Worm (Caenorhabditis elegans) whole organism, young adult: ENCODE data around the gene F26F4.9.

Experiments
- B0019.2 ChIP-seq: fragments of 200-800 bp; sonication (Bioruptor generic); conservative IDR thresholded peaks from 2 replicates; pipeline ENCODE4 v1.3.6; 2022; ENCODE audit warnings: missing genetic modification reagents, missing genetic modification characterization, missing compliant biosample characterization
- B0336.3 ChIP-seq: fragments of 200-800 bp; sonication (Bioruptor generic); IDR thresholded peaks from 2 replicates; pipeline ENCODE4 v1.3.6; 2022; ENCODE audit warnings: missing genetic modification characterization, missing compliant biosample characterization
- C17E4.6 ChIP-seq: fragments of 200-800 bp; sonication (Bioruptor generic); IDR thresholded peaks from 2 replicates; pipeline ENCODE4 v1.3.6; 2022; ENCODE audit warnings: missing genetic modification reagents, missing genetic modification characterization, missing compliant biosample characterization
- D2030.7 ChIP-seq: fragments of 200-800 bp; sonication (Bioruptor generic); IDR thresholded peaks from 2 replicates; pipeline ENCODE4 v1.3.6; 2022; ENCODE audit warnings: missing genetic modification reagents, missing genetic modification characterization, missing compliant biosample characterization
- F10E7.11 ChIP-seq: sonication (generic microtip); optimal IDR thresholded peaks from 2 replicates; lab custom pipeline; 2017; ENCODE audit warnings: mild to moderate bottlenecking, missing genetic modification characterization, moderate library complexity, missing compliant biosample characterization
- F33H1.4 ChIP-seq: fragments of 200-800 bp; sonication (Bioruptor generic); IDR thresholded peaks from 2 replicates; pipeline ENCODE4 v1.3.6; 2022; ENCODE audit warnings: missing genetic modification reagents, missing genetic modification characterization, missing compliant biosample characterization
- F49E8.2 ChIP-seq: sonication (generic microtip); optimal IDR thresholded peaks from 3 replicates; lab custom pipeline; 2017; ENCODE audit warnings: missing genetic modification characterization, mild to moderate bottlenecking, missing compliant biosample characterization, antibody characterized with exemption, moderate library complexity; ENCODE audit not compliant: insufficient read depth
- F55B11.4 ChIP-seq: sonication (generic microtip); optimal IDR thresholded peaks from 2 replicates; lab custom pipeline; 2016; ENCODE audit warnings: missing compliant biosample characterization, missing genetic modification characterization, borderline replicate concordance; ENCODE audit not compliant: insufficient read depth
- Y79H2A.3 ChIP-seq: fragments of 200-800 bp; sonication (Bioruptor generic); conservative IDR thresholded peaks from 2 replicates; pipeline ENCODE4 v1.3.6; 2022; ENCODE audit warnings: missing genetic modification reagents, missing genetic modification characterization, missing compliant biosample characterization
- akir-1 ChIP-seq: fragments of 200-800 bp; sonication (Bioruptor generic); optimal IDR thresholded peaks from 2 replicates; lab custom pipeline; 2018; ENCODE audit warnings: mild to moderate bottlenecking, missing genetic modification characterization, moderate library complexity, missing compliant biosample characterization
- athp-1 ChIP-seq: sonication (generic microtip); optimal IDR thresholded peaks from 2 replicates; lab custom pipeline; 2017; ENCODE audit warnings: mild to moderate bottlenecking, missing genetic modification characterization, missing compliant biosample characterization
- attf-5 ChIP-seq: fragments of 200-800 bp; sonication (Bioruptor generic); optimal IDR thresholded peaks from 2 replicates; lab custom pipeline; 2018; ENCODE audit warnings: mild to moderate bottlenecking, missing genetic modification characterization, missing compliant biosample characterization
- ceh-58 ChIP-seq: fragments of 200-800 bp; sonication (Bioruptor generic); IDR thresholded peaks from 2 replicates; pipeline ENCODE4 v1.3.6; 2022; ENCODE audit warnings: missing genetic modification characterization, missing compliant biosample characterization
- dox-1 ChIP-seq: fragments of 200-800 bp; sonication (Bioruptor generic); IDR thresholded peaks from 2 replicates; pipeline ENCODE4 v1.3.6; 2022; ENCODE audit warnings: missing genetic modification reagents, missing genetic modification characterization, missing compliant biosample characterization
- dpl-1 ChIP-seq: fragments of 150-350 bp; optimal IDR thresholded peaks from 2 replicates; lab custom pipeline; 2014; ENCODE audit warnings: missing biosample characterization, missing genetic modification reagents, missing genetic modification characterization
- efl-1 ChIP-seq: fragments of 150-350 bp; optimal IDR thresholded peaks from 2 replicates; lab custom pipeline; 2014; ENCODE audit warnings: missing biosample characterization, missing genetic modification reagents, missing genetic modification characterization
- egl-18 ChIP-seq: fragments of 200-800 bp; sonication (Bioruptor generic); IDR thresholded peaks from 2 replicates; pipeline ENCODE4 v1.3.6; 2022; ENCODE audit warnings: missing genetic modification reagents, missing genetic modification characterization, missing compliant biosample characterization
- fkh-3 ChIP-seq: sonication (generic microtip); optimal IDR thresholded peaks from 2 replicates; lab custom pipeline; 2016; ENCODE audit warnings: mild to moderate bottlenecking, missing genetic modification characterization, missing compliant biosample characterization
- him-1 ChIP-seq: sonication (generic microtip); optimal IDR thresholded peaks from 2 replicates; lab custom pipeline; 2016; ENCODE audit warnings: missing genotype, missing genetic modification reagents, missing genetic modification characterization, missing compliant biosample characterization
- hlh-12 ChIP-seq: sonication (generic microtip); optimal IDR thresholded peaks from 2 replicates; lab custom pipeline; 2016; ENCODE audit warnings: missing genetic modification characterization, missing compliant biosample characterization
- hsf-1 ChIP-seq: fragments of 200-800 bp; sonication (Bioruptor generic); IDR thresholded peaks from 2 replicates; pipeline ENCODE4 v1.3.6; 2022; ENCODE audit warnings: missing genetic modification reagents, missing genetic modification characterization, missing compliant biosample characterization
- lin-35 ChIP-seq, 3 experiments: fragments of 150-350 bp in 2 of 3; sonication (generic microtip) in 1 of 3; optimal IDR thresholded peaks; 2 replicates each; lab custom pipeline; 2014 to 2018; ENCODE audit warnings: missing biosample characterization in 3 of 3, missing genetic modification characterization in 3 of 3, missing genetic modification reagents in 3 of 3
- lin-54 ChIP-seq: fragments of 200-800 bp; sonication (Bioruptor generic); optimal IDR thresholded peaks from 2 replicates; lab custom pipeline; 2018; ENCODE audit warnings: mild to moderate bottlenecking, missing genetic modification characterization, missing compliant biosample characterization
- lir-1 ChIP-seq: fragments of 200-800 bp; sonication (Bioruptor generic); conservative IDR thresholded peaks from 2 replicates; pipeline ENCODE4 v1.3.6; 2022; ENCODE audit warnings: missing genetic modification reagents, missing genetic modification characterization, missing compliant biosample characterization
- lsl-1 ChIP-seq: fragments of 200-800 bp; sonication (Bioruptor generic); optimal IDR thresholded peaks from 2 replicates; lab custom pipeline; 2018; ENCODE audit warnings: mild to moderate bottlenecking, missing genetic modification characterization, moderate library complexity, missing compliant biosample characterization
- madf-6 ChIP-seq: fragments of 200-800 bp; sonication (Bioruptor generic); IDR thresholded peaks from 2 replicates; pipeline ENCODE4 v1.3.6; 2022; ENCODE audit warnings: missing genetic modification reagents, missing genetic modification characterization, missing compliant biosample characterization
- madf-8 ChIP-seq: fragments of 200-800 bp; sonication (Bioruptor generic); conservative IDR thresholded peaks from 2 replicates; pipeline ENCODE4 v1.3.6; 2022; ENCODE audit warnings: missing genetic modification reagents, missing genetic modification characterization, missing compliant biosample characterization
- mcd-1 ChIP-seq: fragments of 200-800 bp; sonication (Bioruptor generic); IDR thresholded peaks from 2 replicates; pipeline ENCODE4 v1.3.6; 2022; ENCODE audit warnings: missing genetic modification reagents, missing genetic modification characterization, missing compliant biosample characterization
- nfya-1 ChIP-seq: sonication (generic microtip); optimal IDR thresholded peaks from 2 replicates; lab custom pipeline; 2017; ENCODE audit warnings: antibody characterized with exemption, missing compliant biosample characterization, missing genetic modification characterization, borderline replicate concordance; ENCODE audit not compliant: insufficient read depth
- nhr-179 ChIP-seq: sonication (generic microtip); optimal IDR thresholded peaks from 2 replicates; lab custom pipeline; 2016; ENCODE audit warnings: mild to moderate bottlenecking, missing genetic modification characterization, missing compliant biosample characterization
- nhr-90 ChIP-seq: sonication (generic microtip); optimal IDR thresholded peaks from 2 replicates; lab custom pipeline; 2016; ENCODE audit warnings: missing genotype, mild to moderate bottlenecking, missing genetic modification characterization, missing compliant biosample characterization
- snpc-3.4 ChIP-seq: sonication (generic microtip); optimal IDR thresholded peaks from 2 replicates; lab custom pipeline; 2017; ENCODE audit warnings: missing genetic modification characterization, mild to moderate bottlenecking, missing compliant biosample characterization, antibody characterized with exemption, moderate library complexity, missing genotype, missing genetic modification reagents
- somi-1 ChIP-seq: fragments of 200-800 bp; sonication (Bioruptor generic); optimal IDR thresholded peaks from 2 replicates; lab custom pipeline; 2018; ENCODE audit warnings: mild to moderate bottlenecking, missing genetic modification characterization, missing compliant biosample characterization
- sptf-2 ChIP-seq: fragments of 200-800 bp; sonication (Bioruptor generic); optimal IDR thresholded peaks from 2 replicates; lab custom pipeline; 2018; ENCODE audit warnings: mild to moderate bottlenecking, missing genetic modification characterization, missing compliant biosample characterization
- unc-130 ChIP-seq: sonication (generic microtip); optimal IDR thresholded peaks from 2 replicates; lab custom pipeline; 2016; ENCODE audit warnings: missing genetic modification reagents, missing genetic modification characterization, missing compliant biosample characterization
- ztf-28 ChIP-seq: fragments of 200-800 bp; sonication (Bioruptor generic); IDR thresholded peaks from 2 replicates; pipeline ENCODE4 v1.3.6; 2022; ENCODE audit warnings: missing genetic modification reagents, missing genetic modification characterization, missing compliant biosample characterization

Gene F26F4.9

ce11 chrIII:4879445-4879844, 32.9 kb downstream of the F26F4.9 start, which contains the start of gene C35D10.1 (continued):
- TF ChIP-seq F49E8.2 (peak; percentile 36), ztf-28 (no peak), him-1 (tag; lab: Kevin White, UChicago) (no peak), B0336.3 (0 out of 2 replicates have a peak, but pooled peaks have one; percentile 26), athp-1 (no peak), somi-1 (GFP tag; lab: Kevin White, UChicago) (no peak), akir-1 (no peak), dpl-1 (GFP tag; lab: Kevin White, UChicago) (no peak), madf-6 (GFP tag; lab: Robert Waterston, UW) (peak; percentile 42; the same call in 1 of the 2 replicates), attf-5 (GFP tag; lab: Kevin White, UChicago) (no peak), B0019.2 (GFP tag; lab: Robert Waterston, UW) (no peak)

DNA sequence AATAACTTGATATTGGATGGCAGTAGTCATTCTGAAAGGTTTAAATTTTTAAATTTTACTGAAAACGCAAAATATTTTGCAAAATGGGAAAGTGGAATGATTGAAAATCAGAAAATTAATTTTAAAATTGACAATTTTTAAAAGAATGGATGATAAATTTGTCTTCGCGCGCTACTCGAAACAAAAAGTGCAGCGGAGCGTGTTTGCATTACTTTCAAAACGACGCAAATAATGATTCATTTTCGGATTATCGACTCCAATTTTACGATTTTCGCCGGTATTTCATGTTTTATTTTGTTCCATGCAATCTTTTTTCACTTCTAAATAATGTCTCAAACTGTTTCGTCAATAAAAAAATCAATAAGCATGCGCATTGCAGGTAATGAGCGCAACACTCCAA, 34.0 kb downstream of the F26F4.9 start, which contains the start of the genes tost-1 and arx-6:
tost-1 (minus strand) TSS at position 31 of the 400 bp plus-strand sequence.
arx-6 (plus strand) TSS at position 378 of the 400 bp plus-strand sequence.
- TF ChIP-seq lin-35 (GFP tag; optimal IDR thresholded peaks at IDR 0.05; lab: Kevin White, UChicago) (peak in 1 of 3 experiments; percentile 52), D2030.7 (GFP tag; lab: Robert Waterston, UW) (peak; percentile 48; the same call in 1 of the 2 replicates), efl-1 (GFP tag; lab: Kevin White, UChicago) (peak; percentile 76), F33H1.4 (GFP tag; lab: Robert Waterston, UW) (0 out of 2 replicates have a peak, but pooled peaks have one; percentile 18), lsl-1 (GFP tag; lab: Kevin White, UChicago) (peak; percentile 37), egl-18 (GFP tag; lab: Robert Waterston, UW) (no peak), lir-1 (GFP tag; lab: Robert Waterston, UW) (no peak), ceh-58 (GFP tag; lab: Robert Waterston, UW) (no peak), dox-1 (GFP tag; lab: Robert Waterston, UW) (0 out of 2 replicates have a peak, but pooled peaks have one; percentile 11), him-1 (tag; lab: Kevin White, UChicago) (peak; percentile 15), lin-54 (peak; percentile 69), mcd-1 (GFP tag; lab: Robert Waterston, UW) (peak; percentile 86), madf-6 (GFP tag; lab: Robert Waterston, UW) (peak; percentile 63), dpl-1 (GFP tag; lab: Kevin White, UChicago) (peak; percentile 44)

- TF ChIP-seq nfya-1 (tag; lab: Kevin White, UChicago) (no peak), lin-35 (GFP tag; optimal IDR thresholded peaks at IDR 0.05; lab: Kevin White, UChicago) (peak in 1 of 3 experiments; percentile 61), lir-1 (GFP tag; lab: Robert Waterston, UW) (no peak)
Measured at ce11 chrIII:4875663-4876062, 36.7 kb downstream of the F26F4.9 start.

- no peak for TF ChIP-seq snpc-3.4 (tag; lab: Kevin White, UChicago)
- no peak for TF ChIP-seq unc-130 (GFP tag; lab: Kevin White, UChicago)
- TF ChIP-seq C17E4.6 (GFP tag; lab: Robert Waterston, UW): no peak
- no peak for TF ChIP-seq nhr-179
- no peak for TF ChIP-seq lin-35 (GFP tag; optimal IDR thresholded peaks at IDR 0.05; lab: Kevin White, UChicago)
- TF ChIP-seq madf-8: no peak
- TF ChIP-seq F10E7.11 (tag; lab: Kevin White, UChicago): no peak
- no peak for TF ChIP-seq hsf-1
- TF ChIP-seq fkh-3 (tag; lab: Kevin White, UChicago): no peak
- no peak for TF ChIP-seq hlh-12 (tag; lab: Kevin White, UChicago)
- TF ChIP-seq F55B11.4 (tag; lab: Kevin White, UChicago): no peak
- no peak for TF ChIP-seq Y79H2A.3
- TF ChIP-seq B0019.2 (GFP tag; lab: Robert Waterston, UW): no peak
- TF ChIP-seq nhr-90 (tag; lab: Kevin White, UChicago): no peak
- TF ChIP-seq sptf-2 (GFP tag; lab: Kevin White, UChicago): no peak
Measured at ce11 chrIII:4874671-4875070, 37.6 kb downstream of the F26F4.9 start, which contains the start of gene C35D10.12. Gene C35D10.12 (minus strand): TSS chrIII:4874771.
